Fruit fly (Drosophila melanogaster): ENCODE data around the gene Slc25A46b.
A peak's percentile ranks its signal among the peaks of the same experiment; 100 is the strongest.

Gene Slc25A46b

DNA sequence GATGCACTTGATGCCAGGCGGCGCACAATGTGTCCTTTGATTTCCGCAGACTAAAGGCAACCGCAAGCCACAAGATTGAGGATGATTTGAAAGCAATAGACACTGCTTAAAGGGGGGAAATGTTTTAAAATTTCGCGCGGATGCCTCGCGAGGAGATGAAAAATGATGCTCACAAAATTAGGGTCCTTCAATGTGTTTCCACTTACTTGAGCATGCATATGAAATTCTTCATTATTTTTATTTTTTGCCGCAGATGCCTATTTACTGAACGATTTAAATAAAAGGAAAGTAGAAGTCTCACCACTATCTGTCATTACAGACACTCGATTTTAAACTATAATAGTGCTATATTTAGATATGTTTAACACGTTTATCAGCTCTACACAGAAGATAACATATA is at the start of gene Slc25A46b:
Slc25A46b (plus strand) TSS at position 301 of the 400 bp plus-strand sequence.
- no peak for TF ChIP-seq wdn (GFP tag; IDR thresholded peaks at IDR 0.05)
- no peak for TF ChIP-seq NC2β (GFP tag; optimal IDR thresholded peaks at IDR 0.05)
- no peak for TF ChIP-seq Med (GFP tag)

DNA sequence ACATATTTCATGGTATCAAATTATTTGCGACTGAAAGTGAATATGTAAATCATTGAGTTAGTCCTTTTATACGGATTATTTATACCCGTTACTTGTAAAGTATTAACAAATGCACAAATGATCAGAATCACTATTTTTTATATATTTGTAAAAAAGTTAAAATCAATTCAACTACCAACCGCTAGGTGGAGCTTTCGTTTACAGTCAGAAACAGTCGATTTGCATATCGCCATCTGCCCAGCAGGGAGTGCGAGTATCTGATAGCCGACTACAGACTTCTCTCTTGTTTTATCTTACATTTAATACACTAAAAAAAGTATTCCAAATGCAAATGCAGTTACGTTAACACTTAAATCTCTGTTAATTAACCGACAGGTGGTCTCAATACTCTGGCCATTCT is 29.1 kb upstream of the Slc25A46b start:
- TF ChIP-seq pnt (GFP tag; optimal IDR thresholded peaks at IDR 0.05) (no peak), CTCF (GFP tag; optimal IDR thresholded peaks at IDR 0.05) (peak; percentile 66), Sox100B (GFP tag; optimal IDR thresholded peaks at IDR 0.05) (no peak)

DNA sequence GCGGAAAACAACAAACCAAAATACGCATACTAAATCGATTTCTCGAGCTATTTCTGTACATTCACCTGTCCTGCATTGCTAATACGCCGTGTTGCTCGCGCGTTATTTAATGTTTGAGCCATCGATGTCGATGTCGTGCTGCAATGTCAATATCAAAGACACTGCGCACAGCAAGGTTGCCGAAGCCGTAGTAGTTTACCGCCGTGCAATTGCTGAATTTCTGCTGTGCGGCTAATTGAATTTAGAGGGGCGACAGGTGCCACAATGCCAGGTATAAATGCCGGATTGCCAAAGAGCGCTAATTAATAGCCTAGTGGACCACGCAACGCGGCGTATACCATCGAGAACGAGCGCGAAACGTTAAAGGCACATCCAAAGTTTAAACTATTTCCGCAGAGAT is 18.4 kb upstream of the Slc25A46b start, which contains the start of gene Arr1:
Arr1 (plus strand) TSS at position 301 of the 400 bp plus-strand sequence.
- peak; percentile 65 for TF ChIP-seq Ets65A (GFP tag)
- no peak for TF ChIP-seq CG12236 (GFP tag; optimal IDR thresholded peaks at IDR 0.05)

DNA sequence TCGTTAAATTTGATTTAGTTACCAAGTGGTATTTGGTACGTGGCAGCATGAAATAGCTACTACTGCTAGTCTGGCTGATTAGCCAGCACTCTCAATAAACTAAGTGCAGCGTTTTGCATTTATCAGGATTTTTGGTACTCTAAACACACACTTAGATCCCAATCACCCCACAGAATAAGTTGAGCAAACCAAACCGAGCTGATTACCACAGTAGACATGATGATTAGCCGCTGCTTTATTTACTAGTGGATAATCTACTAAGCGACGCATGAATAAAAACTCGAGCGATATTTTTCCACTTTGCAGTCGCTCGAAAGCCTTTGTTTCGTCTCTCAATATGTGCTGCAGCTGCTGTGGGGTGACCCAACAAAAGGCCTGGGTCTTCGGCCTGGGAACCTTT is 15.0 kb upstream of the Slc25A46b start, which contains the start of gene ninaD:
ninaD (plus strand) TSS at position 301 of the 400 bp plus-strand sequence.
- TF ChIP-seq CG11456 (GFP tag; IDR thresholded peaks at IDR 0.05) (0 out of 3 replicates have a peak, but pooled peaks have one; percentile 47), dati (GFP tag; IDR thresholded peaks at IDR 0.05) (no peak)

DNA sequence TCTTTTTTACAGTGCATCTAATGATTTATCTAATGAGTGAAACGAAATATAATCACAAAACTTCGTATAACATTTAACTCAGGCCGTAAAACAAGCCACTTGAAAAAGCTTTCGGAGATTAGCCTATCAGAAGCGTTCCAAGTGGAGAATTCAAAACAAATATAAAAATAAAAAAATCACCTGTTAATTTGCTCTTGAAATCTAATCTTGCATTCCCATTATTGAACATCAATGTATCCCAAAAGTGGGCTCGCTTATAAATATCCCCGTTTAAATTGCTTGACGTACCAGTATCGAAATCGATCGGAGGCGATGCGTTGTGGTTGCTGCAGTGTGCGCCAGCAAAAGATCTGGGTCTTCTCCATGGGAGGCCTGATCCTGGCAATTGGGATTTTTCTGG is 12.4 kb upstream of the Slc25A46b start, which contains the start of gene CG31741:
CG31741 (plus strand) TSS at position 301 of the 400 bp plus-strand sequence.
- TF ChIP-seq nerfin-2 (GFP tag; IDR thresholded peaks at IDR 0.05; ENCODE audit: partially characterized antibody): no peak
- TF ChIP-seq CG32767 (GFP tag; IDR thresholded peaks at IDR 0.05): no peak
- no peak for TF ChIP-seq CG10267 (tag; optimal IDR thresholded peaks at IDR 0.05)
- TF ChIP-seq disco-r (GFP tag; optimal IDR thresholded peaks at IDR 0.05): no peak
- TF ChIP-seq CG14050 (GFP tag; IDR thresholded peaks at IDR 0.05): no peak
- TF ChIP-seq gce (GFP tag; IDR thresholded peaks at IDR 0.05): no peak
- no peak for TF ChIP-seq CG8944 (GFP tag; optimal IDR thresholded peaks at IDR 0.05)
- no peak for TF ChIP-seq vnd (GFP tag; IDR thresholded peaks at IDR 0.05; ENCODE audit: partially characterized antibody)
- TF ChIP-seq emc (GFP tag; optimal IDR thresholded peaks at IDR 0.05): no peak
- no peak for TF ChIP-seq CG7357 (GFP tag; IDR thresholded peaks at IDR 0.05)
- TF ChIP-seq caup (GFP tag; optimal IDR thresholded peaks at IDR 0.05; ENCODE audit: severe bottlenecking): no peak
- TF ChIP-seq cad (GFP tag; optimal IDR thresholded peaks at IDR 0.05): no peak
- TF ChIP-seq stwl (tag; optimal IDR thresholded peaks at IDR 0.05): no peak
- no peak for TF ChIP-seq CG12219 (GFP tag; optimal IDR thresholded peaks at IDR 0.05)
- TF ChIP-seq Eip74EF (GFP tag; optimal IDR thresholded peaks at IDR 0.05): no peak
- no peak for TF ChIP-seq CG7745 (tag; optimal IDR thresholded peaks at IDR 0.05)
- no peak for TF ChIP-seq Ravus (GFP tag; IDR thresholded peaks at IDR 0.05)
- TF ChIP-seq CG13287 (GFP tag; IDR thresholded peaks at IDR 0.05; ENCODE audit: partially characterized antibody): no peak

DNA sequence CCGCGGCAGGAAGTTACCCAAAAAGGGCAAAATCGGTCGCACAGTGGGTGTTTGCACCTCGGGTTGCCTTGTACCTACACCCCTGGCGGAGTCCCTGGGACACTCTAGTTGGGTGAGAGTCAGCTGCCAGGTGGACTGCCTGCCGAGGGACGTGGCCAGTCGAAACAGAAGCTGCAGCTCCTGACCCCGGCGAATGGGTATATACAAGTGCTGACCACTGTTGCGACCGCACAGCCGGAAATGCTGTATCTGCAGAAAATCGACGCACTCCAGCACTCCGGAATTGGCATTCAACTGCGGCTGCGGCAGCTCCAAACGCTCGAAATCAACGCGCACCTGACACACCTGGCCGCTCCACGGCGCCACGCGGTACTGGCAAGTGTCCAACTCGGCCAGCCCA is 4.7 kb upstream of the Slc25A46b start:
- TF ChIP-seq Ets65A (GFP tag) (peak; percentile 92), Myb (GFP tag; optimal IDR thresholded peaks at IDR 0.05) (no peak), CG15601 (tag; optimal IDR thresholded peaks at IDR 0.05) (no peak)

DNA sequence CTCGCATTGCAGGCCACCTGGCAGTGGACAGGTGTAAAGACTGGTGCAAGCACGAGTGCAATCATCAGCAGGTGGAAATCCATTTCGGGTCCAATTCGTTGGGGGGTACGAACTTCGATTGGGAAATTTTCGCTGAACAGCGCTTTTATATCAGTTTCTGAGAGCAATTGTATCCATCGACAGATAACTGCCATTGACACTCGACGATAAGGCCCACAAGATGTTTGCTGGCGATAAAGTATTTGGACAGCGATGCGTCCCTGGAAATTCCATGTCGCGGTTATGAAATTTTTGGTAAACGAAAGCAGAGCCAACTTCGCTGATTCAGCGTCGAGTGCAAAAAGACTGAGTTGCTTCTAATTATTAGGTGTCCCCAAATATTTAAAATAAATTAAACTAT is 4.2 kb upstream of the Slc25A46b start, which contains the start of gene CG15153:
CG15153 (minus strand) TSS at position 101 of the 400 bp plus-strand sequence.
- no peak for TF ChIP-seq nmo (GFP tag; optimal IDR thresholded peaks at IDR 0.05)
- TF ChIP-seq Ets65A (GFP tag): peak; percentile 47

Data from whole organism, embryonic.